Worm (Caenorhabditis elegans) whole organism, late embryonic: ENCODE measurements around the gene ZK418.5.

Source experiments
- C08G9.2 ChIP-seq: sonication (generic microtip); optimal IDR thresholded peaks from 2 replicates; lab custom pipeline; 2016; ENCODE audit warnings: mild to moderate bottlenecking, missing genetic modification characterization, moderate library complexity, missing compliant biosample characterization
- C38D4.7 ChIP-seq: fragments of 200-800 bp; sonication (Bioruptor generic); optimal IDR thresholded peaks from 2 replicates; lab custom pipeline; 2018; ENCODE audit warnings: mild to moderate bottlenecking, missing genetic modification characterization, moderate library complexity, missing compliant biosample characterization
- K09A11.1 ChIP-seq: sonication (generic microtip); optimal IDR thresholded peaks from 2 replicates; lab custom pipeline; 2017; ENCODE audit warnings: antibody characterized with exemption, mild to moderate bottlenecking, missing genetic modification characterization, missing compliant biosample characterization; ENCODE audit not compliant: insufficient read depth
- T23F11.4 ChIP-seq: fragments of 200-800 bp; sonication (Bioruptor generic); optimal IDR thresholded peaks from 2 replicates; lab custom pipeline; 2018; ENCODE audit warnings: mild to moderate bottlenecking, missing genetic modification characterization, missing compliant biosample characterization
- ahr-1 ChIP-seq: sonication (generic microtip); optimal IDR thresholded peaks from 2 replicates; lab custom pipeline; 2016; ENCODE audit warnings: missing genetic modification characterization, missing compliant biosample characterization
- ama-1 ChIP-seq: fragments of 150-350 bp; optimal IDR thresholded peaks from 2 replicates; lab custom pipeline; 2014
- ceh-14 ChIP-seq: sonication (generic microtip); optimal IDR thresholded peaks from 2 replicates; lab custom pipeline; 2016; ENCODE audit warnings: missing genotype, missing genetic modification characterization, missing compliant biosample characterization
- ceh-19 ChIP-seq: fragments of 200-800 bp; sonication (Bioruptor generic); optimal IDR thresholded peaks from 2 replicates; lab custom pipeline; 2018; ENCODE audit warnings: mild to moderate bottlenecking, missing genetic modification characterization, missing compliant biosample characterization
- ceh-30 ChIP-seq: fragments of 150-350 bp; optimal IDR thresholded peaks from 2 replicates; lab custom pipeline; 2014; ENCODE audit warnings: missing biosample characterization, missing genetic modification characterization
- ceh-48 ChIP-seq: sonication (generic microtip); optimal IDR thresholded peaks from 2 replicates; lab custom pipeline; 2016; ENCODE audit warnings: missing genetic modification characterization, inconsistent platforms, missing compliant biosample characterization
- ceh-6 ChIP-seq: fragments of 200-800 bp; sonication (Bioruptor generic); optimal IDR thresholded peaks from 2 replicates; lab custom pipeline; 2018; ENCODE audit warnings: mild to moderate bottlenecking, missing genetic modification characterization, missing compliant biosample characterization
- ceh-9 ChIP-seq: sonication (generic microtip); optimal IDR thresholded peaks from 2 replicates; lab custom pipeline; 2016; ENCODE audit warnings: mild to moderate bottlenecking, missing genetic modification characterization, inconsistent platforms, missing compliant biosample characterization
- che-1 ChIP-seq: sonication (generic microtip); optimal IDR thresholded peaks from 2 replicates; lab custom pipeline; 2016; ENCODE audit warnings: mild to moderate bottlenecking, missing genetic modification characterization, missing compliant biosample characterization
- dve-1 ChIP-seq: sonication (generic microtip); optimal IDR thresholded peaks from 2 replicates; lab custom pipeline; 2017; ENCODE audit warnings: antibody characterized with exemption, mild to moderate bottlenecking, missing genetic modification characterization, missing compliant biosample characterization
- elt-2 ChIP-seq: sonication (generic microtip); optimal IDR thresholded peaks from 2 replicates; lab custom pipeline; 2016; ENCODE audit warnings: missing genetic modification reagents, missing genetic modification characterization, missing compliant biosample characterization
- elt-4 ChIP-seq: sonication (generic microtip); optimal IDR thresholded peaks from 2 replicates; lab custom pipeline; 2016; ENCODE audit warnings: missing genetic modification characterization, missing compliant biosample characterization
- ets-4 ChIP-seq: sonication (generic microtip); optimal IDR thresholded peaks from 2 replicates; lab custom pipeline; 2016; ENCODE audit warnings: missing genetic modification characterization, missing compliant biosample characterization
- eyg-1 ChIP-seq: sonication (generic microtip); optimal IDR thresholded peaks from 2 replicates; lab custom pipeline; 2016; ENCODE audit warnings: missing genotype, missing genetic modification characterization, missing compliant biosample characterization
- fax-1 ChIP-seq: sonication (generic microtip); optimal IDR thresholded peaks from 2 replicates; lab custom pipeline; 2016; ENCODE audit warnings: missing genotype, missing genetic modification characterization, missing compliant biosample characterization
- gmeb-2 ChIP-seq: sonication (generic microtip); optimal IDR thresholded peaks from 2 replicates; lab custom pipeline; 2016; ENCODE audit warnings: missing genetic modification characterization, inconsistent platforms, missing compliant biosample characterization
- hlh-30 ChIP-seq: sonication (generic microtip); optimal IDR thresholded peaks from 2 replicates; lab custom pipeline; 2017; ENCODE audit warnings: antibody characterized with exemption, missing genetic modification characterization, missing compliant biosample characterization; ENCODE audit not compliant: insufficient read depth
- hlh-6 ChIP-seq: sonication (generic microtip); optimal IDR thresholded peaks from 2 replicates; lab custom pipeline; 2016; ENCODE audit warnings: missing genotype, missing genetic modification characterization, missing compliant biosample characterization
- hlh-8 ChIP-seq: sonication (generic microtip); optimal IDR thresholded peaks from 2 replicates; lab custom pipeline; 2016; ENCODE audit warnings: missing genotype, missing genetic modification characterization, missing compliant biosample characterization
- lim-6 ChIP-seq: sonication (generic microtip); optimal IDR thresholded peaks from 2 replicates; lab custom pipeline; 2016; ENCODE audit warnings: missing genetic modification characterization, missing compliant biosample characterization
- madf-2 ChIP-seq: sonication (generic microtip); optimal IDR thresholded peaks from 2 replicates; lab custom pipeline; 2017; ENCODE audit warnings: missing genetic modification characterization, missing compliant biosample characterization
- mec-3 ChIP-seq: sonication (generic microtip); optimal IDR thresholded peaks from 2 replicates; lab custom pipeline; 2016; ENCODE audit warnings: borderline replicate concordance, missing genetic modification characterization, missing compliant biosample characterization
- nhr-11 ChIP-seq: fragments of 150-350 bp; optimal IDR thresholded peaks from 2 replicates; lab custom pipeline; 2014; ENCODE audit warnings: missing biosample characterization, missing genetic modification characterization
- npax-4 ChIP-seq: sonication (generic microtip); optimal IDR thresholded peaks from 2 replicates; lab custom pipeline; 2016; ENCODE audit warnings: missing genetic modification characterization, missing compliant biosample characterization
- odd-2 ChIP-seq: sonication (generic microtip); optimal IDR thresholded peaks from 2 replicates; lab custom pipeline; 2017; ENCODE audit warnings: antibody characterized with exemption, mild to moderate bottlenecking, missing genetic modification characterization, missing compliant biosample characterization
- pha-4 ChIP-seq: fragments of 150-350 bp; optimal IDR thresholded peaks from 2 replicates; lab custom pipeline; 2018; ENCODE audit warnings: missing biosample characterization, missing genetic modification reagents, missing genetic modification characterization
- pqm-1 ChIP-seq: sonication (generic microtip); optimal IDR thresholded peaks from 2 replicates; lab custom pipeline; 2016; ENCODE audit warnings: missing genetic modification characterization, missing compliant biosample characterization
- rnt-1 ChIP-seq: sonication (generic microtip); optimal IDR thresholded peaks from 2 replicates; lab custom pipeline; 2016; ENCODE audit warnings: missing genetic modification characterization, missing compliant biosample characterization
- sdc-2 ChIP-seq: sonication (generic microtip); optimal IDR thresholded peaks from 2 replicates; lab custom pipeline; 2016; ENCODE audit warnings: missing genotype, missing genetic modification characterization, missing compliant biosample characterization
- tbx-2 ChIP-seq: sonication (generic microtip); optimal IDR thresholded peaks from 2 replicates; lab custom pipeline; 2016; ENCODE audit warnings: missing genetic modification characterization, missing compliant biosample characterization
- unc-3 ChIP-seq, 2 experiments: fragments of 200-800 bp in 1 of 2; sonication (Bioruptor generic) in 1 of 2; sonication (generic microtip) in 1 of 2; conservative IDR thresholded peaks in 1 of 2; optimal IDR thresholded peaks in 1 of 2; 2 replicates each; pipeline versions ENCODE4 v1.3.6 to Lab custom; 2016 to 2022; ENCODE audit warnings: missing compliant biosample characterization in 2 of 2, missing genetic modification characterization in 2 of 2, missing genetic modification reagents in 1 of 2
- unc-86 ChIP-seq: sonication (generic microtip); optimal IDR thresholded peaks from 2 replicates; lab custom pipeline; 2016; ENCODE audit warnings: missing genetic modification characterization, missing compliant biosample characterization
- zip-5 ChIP-seq: sonication (generic microtip); optimal IDR thresholded peaks from 2 replicates; lab custom pipeline; 2016; ENCODE audit warnings: missing genetic modification characterization, missing compliant biosample characterization

ZK418.5 gene

DNA sequence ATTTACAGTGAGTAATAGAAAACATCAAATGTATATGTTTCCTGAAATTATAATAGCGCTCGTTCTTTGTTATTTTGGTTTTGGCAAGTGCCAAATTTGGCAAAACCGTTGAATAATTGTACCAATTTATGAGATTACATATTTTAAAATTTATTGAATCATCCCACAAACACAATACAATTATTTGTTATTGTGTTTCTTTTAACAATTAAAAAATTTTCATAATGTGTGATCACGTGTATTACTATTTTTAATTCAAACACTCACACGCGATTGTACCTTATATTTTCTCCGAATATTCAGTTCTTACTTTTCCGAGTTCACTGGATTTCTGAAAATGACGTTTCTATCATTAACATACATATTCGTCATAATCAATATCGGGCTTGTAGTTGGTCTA lies 17.4 kb downstream of the ZK418.5 start, which contains the start of gene R01H2.2:
Gene R01H2.2, plus strand, starts transcription at position 301 of the 400 bp plus-strand sequence.
- TF ChIP-seq pqm-1 (no peak), ahr-1 (no peak), ceh-6 (GFP tag; lab: Kevin White, UChicago) (no peak), ama-1 (no peak), dve-1 (tag; lab: Kevin White, UChicago) (no peak), elt-4 (tag; lab: Kevin White, UChicago) (no peak), unc-86 (tag; lab: Kevin White, UChicago) (no peak), madf-2 (no peak), npax-4 (tag; lab: Kevin White, UChicago) (no peak), lim-6 (tag; lab: Kevin White, UChicago) (no peak), tbx-2 (no peak), C08G9.2 (tag; lab: Kevin White, UChicago) (no peak)

DNA sequence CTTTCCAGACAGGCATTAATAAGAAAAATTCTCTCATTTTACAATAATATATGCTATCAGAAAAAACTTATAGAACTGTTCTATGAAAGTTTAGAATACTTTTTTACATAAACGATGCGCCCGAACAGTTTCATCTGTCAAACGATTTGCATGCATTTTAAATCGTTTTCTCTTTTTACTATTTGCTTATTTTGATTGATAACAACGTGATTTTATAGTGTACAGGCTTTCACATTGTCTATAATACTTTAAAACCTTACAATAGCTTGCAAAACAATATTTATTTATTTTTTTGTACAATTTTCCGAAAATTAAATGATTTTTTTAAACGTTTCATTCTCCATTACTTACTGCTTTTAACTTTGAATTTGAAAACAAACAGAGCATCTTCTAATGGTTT lies 28.0 kb downstream of the ZK418.5 start, which contains the start of gene R01H2.7:
Gene R01H2.7, minus strand, starts transcription at position 101 of the 400 bp plus-strand sequence.
- TF ChIP-seq odd-2 (no peak), unc-3 (GFP tag; conservative IDR thresholded peaks at IDR 0.05; lab: Robert Waterston, UW) (no peak), unc-3 (tag; optimal IDR thresholded peaks at IDR 0.05; lab: Kevin White, UChicago) (no peak), C38D4.7 (GFP tag; lab: Kevin White, UChicago) (no peak), unc-86 (tag; lab: Kevin White, UChicago) (no peak), ceh-30 (tag; lab: Kevin White, UChicago) (no peak), ets-4 (tag; lab: Kevin White, UChicago) (no peak), hlh-6 (tag; lab: Kevin White, UChicago) (no peak), hlh-8 (tag; lab: Kevin White, UChicago) (no peak), che-1 (tag; lab: Kevin White, UChicago) (no peak), nhr-11 (tag; lab: Kevin White, UChicago) (no peak), madf-2 (no peak), rnt-1 (tag; lab: Kevin White, UChicago) (no peak), ceh-14 (tag; lab: Kevin White, UChicago) (no peak), ceh-48 (tag; lab: Kevin White, UChicago) (no peak), ceh-9 (tag; lab: Kevin White, UChicago) (no peak), K09A11.1 (tag; lab: Kevin White, UChicago) (no peak)
- TF ChIP-seq, all 69 proteins: peak for 0

DNA sequence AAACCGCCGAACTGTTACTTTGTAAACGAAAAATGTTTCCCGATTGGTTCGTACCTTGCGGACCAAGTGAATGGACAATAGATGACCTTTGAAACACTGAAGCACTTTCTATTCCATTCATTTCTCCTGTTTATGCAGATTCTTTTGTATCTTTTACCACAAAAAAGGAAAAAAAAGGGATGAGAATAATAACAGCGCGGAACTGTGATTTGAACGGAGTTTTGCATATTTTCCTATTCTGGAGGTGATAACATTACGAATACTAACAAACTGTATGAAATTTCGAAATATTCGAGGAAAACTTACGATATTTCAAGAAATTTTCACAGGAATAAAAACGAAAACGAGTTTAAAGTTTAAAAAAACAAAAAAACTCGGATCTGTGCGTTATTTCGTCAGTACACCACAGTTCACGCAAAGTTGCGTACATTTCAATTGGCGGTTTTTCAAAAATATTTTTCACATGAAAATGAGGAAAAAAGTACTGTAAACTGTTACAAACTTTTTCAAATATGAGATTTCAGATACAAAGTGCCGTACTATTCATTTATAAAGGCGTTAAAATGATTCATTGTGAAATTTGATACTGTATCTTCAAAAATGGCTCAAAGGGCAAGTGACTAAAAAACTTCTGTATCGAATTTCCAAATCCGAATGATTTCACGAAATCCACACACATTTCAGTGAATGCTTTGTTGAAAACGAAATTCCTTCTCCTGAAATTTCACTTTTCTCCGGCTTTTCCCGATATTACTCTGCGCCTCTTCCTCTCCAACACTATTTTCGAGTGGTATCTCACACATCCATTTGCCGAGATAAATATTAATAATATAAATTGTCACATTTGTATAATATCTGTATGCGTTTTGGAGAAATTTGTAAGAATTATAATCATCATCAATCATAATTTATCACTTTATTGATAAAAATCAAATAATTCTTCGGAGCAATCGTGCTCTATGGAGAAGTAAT lies 39.1 kb downstream of the ZK418.5 start:
- TF ChIP-seq ceh-19 (GFP tag; lab: Kevin White, UChicago) (no peak), ama-1 (no peak), pha-4 (tag; lab: Kevin White, UChicago) (no peak), gmeb-2 (tag; lab: Kevin White, UChicago) (no peak), fax-1 (tag; lab: Kevin White, UChicago) (no peak)

DNA sequence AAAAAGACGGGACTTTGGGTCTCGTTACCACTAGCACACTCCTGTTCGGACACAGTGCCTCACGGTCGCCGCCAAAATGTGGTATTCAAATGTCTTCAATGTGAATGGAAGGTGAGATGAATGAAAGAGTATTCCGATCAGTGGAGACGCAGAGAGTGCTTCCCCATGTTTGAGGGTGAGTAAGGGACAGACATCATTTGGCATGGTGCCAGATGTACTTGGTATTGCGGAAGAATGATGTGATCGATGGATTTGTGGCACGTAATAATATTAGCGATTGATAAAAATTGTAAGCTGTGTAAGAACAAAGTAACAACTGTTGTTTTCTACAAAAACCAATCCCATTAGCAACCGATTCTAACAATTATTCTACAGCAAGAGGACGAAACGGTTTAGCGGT lies 41.6 kb downstream of the ZK418.5 start:
- TF ChIP-seq elt-2 (tag; lab: Kevin White, UChicago) (no peak), sdc-2 (tag; lab: Kevin White, UChicago) (no peak), ceh-19 (GFP tag; lab: Kevin White, UChicago) (no peak), T23F11.4 (GFP tag; lab: Kevin White, UChicago) (no peak), hlh-6 (tag; lab: Kevin White, UChicago) (no peak), fax-1 (tag; lab: Kevin White, UChicago) (no peak), mec-3 (tag; lab: Kevin White, UChicago) (no peak), eyg-1 (no peak), zip-5 (tag; lab: Kevin White, UChicago) (no peak), hlh-30 (tag; lab: Kevin White, UChicago) (no peak), C38D4.7 (GFP tag; lab: Kevin White, UChicago) (no peak)
- TF ChIP-seq, all 69 proteins: peak for 0
